Worm (Caenorhabditis elegans): ENCODE data around the gene T05A1.5.

T05A1.5 gene

ce11 chrIV:9563529-9564376, 17.7 kb downstream of the T05A1.5 start (continued):
- TF ChIP-seq F23B12.7 (tag; optimal IDR thresholded peaks at IDR 0.05; ENCODE audit: insufficient read depth), result no peak
- TF ChIP-seq ztf-18 (tag; optimal IDR thresholded peaks at IDR 0.05), result peak; percentile 22
- TF ChIP-seq snpc-1.3 (tag; optimal IDR thresholded peaks at IDR 0.05; ENCODE audit: insufficient read depth), result no peak
- TF ChIP-seq ets-4 (GFP tag; optimal IDR thresholded peaks at IDR 0.05), result peak; percentile 10
- TF ChIP-seq F33H1.4 (GFP tag; IDR thresholded peaks at IDR 0.05), result no peak
- TF ChIP-seq Y67H2A.10 (GFP tag; conservative IDR thresholded peaks at IDR 0.05), result no peak
- TF ChIP-seq F55B11.4 (tag; optimal IDR thresholded peaks at IDR 0.05; ENCODE audit: borderline replicate concordance, insufficient read depth), result no peak
- TF ChIP-seq lin-54 (GFP tag; optimal IDR thresholded peaks at IDR 0.05), result no peak
- no peak for TF ChIP-seq gei-17 (GFP tag; optimal IDR thresholded peaks at IDR 0.05)
- 0 out of 2 replicates have a peak, but pooled peaks have one; percentile 39 for TF ChIP-seq egl-44 (GFP tag; IDR thresholded peaks at IDR 0.05)
- no peak for TF ChIP-seq F10E7.11 (tag; optimal IDR thresholded peaks at IDR 0.05)
- no peak for TF ChIP-seq B0261.1 (tag; optimal IDR thresholded peaks at IDR 0.05)
- TF ChIP-seq bed-2 (GFP tag; IDR thresholded peaks at IDR 0.05), result no peak
- TF ChIP-seq madf-3 (GFP tag; IDR thresholded peaks at IDR 0.05), result no peak
- TF ChIP-seq hsf-1 (GFP tag; IDR thresholded peaks at IDR 0.05), result no peak
- TF ChIP-seq dpff-1 (tag; optimal IDR thresholded peaks at IDR 0.05), result no peak
- TF ChIP-seq ceh-58 (GFP tag; IDR thresholded peaks at IDR 0.05), result no peak
- peak; percentile 26 for TF ChIP-seq atf-7 (tag; optimal IDR thresholded peaks at IDR 0.05)
- TF ChIP-seq lsy-27 (tag; optimal IDR thresholded peaks at IDR 0.05; ENCODE audit: borderline replicate concordance, insufficient read depth), result no peak
- TF ChIP-seq F52B5.7 (tag; optimal IDR thresholded peaks at IDR 0.05), result peak; percentile 0
- TF ChIP-seq ceh-91 (GFP tag; IDR thresholded peaks at IDR 0.05), result no peak
- TF ChIP-seq attf-5 (GFP tag; optimal IDR thresholded peaks at IDR 0.05), result no peak
- no peak for TF ChIP-seq unc-130 (GFP tag; optimal IDR thresholded peaks at IDR 0.05)
- TF ChIP-seq nhr-90 (tag; optimal IDR thresholded peaks at IDR 0.05), result peak; percentile 18
- TF ChIP-seq egl-18 (GFP tag; IDR thresholded peaks at IDR 0.05), result no peak
- TF ChIP-seq pha-4 (tag; optimal IDR thresholded peaks at IDR 0.05), result no peak
- TF ChIP-seq snpc-1.1 (tag; optimal IDR thresholded peaks at IDR 0.05; ENCODE audit: insufficient read depth), result no peak
- no peak for TF ChIP-seq F37B4.10 (GFP tag; IDR thresholded peaks at IDR 0.05)
- no peak for TF ChIP-seq mel-28 (tag; optimal IDR thresholded peaks at IDR 0.05; ENCODE audit: borderline replicate concordance)
- TF ChIP-seq aptf-3 (GFP tag; IDR thresholded peaks at IDR 0.05), result no peak
- TF ChIP-seq K11D2.4 (GFP tag; IDR thresholded peaks at IDR 0.05), result no peak; the same call in 1 of the 2 replicates
- no peak for TF ChIP-seq lir-1 (GFP tag; conservative IDR thresholded peaks at IDR 0.05)
- no peak for TF ChIP-seq ccch-3 (GFP tag; optimal IDR thresholded peaks at IDR 0.05)
- TF ChIP-seq bed-1 (GFP tag; IDR thresholded peaks at IDR 0.05), result no peak
- no peak for TF ChIP-seq ekl-4 (GFP tag; IDR thresholded peaks at IDR 0.05)
- TF ChIP-seq ztf-3 (GFP tag; optimal IDR thresholded peaks at IDR 0.05), result no peak
- TF ChIP-seq ceh-40 (GFP tag; IDR thresholded peaks at IDR 0.05), result no peak
- TF ChIP-seq madf-6 (GFP tag; IDR thresholded peaks at IDR 0.05), result no peak
- TF ChIP-seq nhr-179 (tag; optimal IDR thresholded peaks at IDR 0.05), result no peak
- TF ChIP-seq zim-3 (tag; optimal IDR thresholded peaks at IDR 0.05), result no peak
